Fruit fly (Drosophila melanogaster) whole organism, embryonic: ENCODE results near the gene Shc.

Experiments
- Bdp1 ChIP-seq: fragments of 200-800 bp; sonication (Bioruptor generic); optimal IDR thresholded peaks from 3 replicates; lab custom pipeline; 2016; ENCODE audit warnings: missing biosample characterization, missing genetic modification characterization
- BtbVII ChIP-seq: fragments of 200-800 bp; sonication (Bioruptor generic); optimal IDR thresholded peaks from 3 replicates; lab custom pipeline; 2017; ENCODE audit warnings: missing biosample characterization, mild to moderate bottlenecking, missing genetic modification characterization
- CG11085 ChIP-seq: fragments of 200-800 bp; sonication (Bioruptor generic); IDR thresholded peaks from 2 replicates; pipeline ENCODE4 v1.3.6; 2022; ENCODE audit warnings: missing biosample characterization, missing genetic modification characterization
- CG11504 ChIP-seq: fragments of 200-800 bp; sonication (Bioruptor generic); optimal IDR thresholded peaks from 3 replicates; lab custom pipeline; 2019; ENCODE audit warnings: missing biosample characterization, mild to moderate bottlenecking, missing genetic modification characterization, moderate library complexity
- CG12104 ChIP-seq: fragments of 200-800 bp; sonication (Bioruptor generic); optimal IDR thresholded peaks from 3 replicates; lab custom pipeline; 2016; ENCODE audit warnings: missing biosample characterization, missing genetic modification characterization
- CG12155 ChIP-seq: fragments of 200-800 bp; sonication (Bioruptor generic); optimal IDR thresholded peaks from 3 replicates; lab custom pipeline; 2016; ENCODE audit warnings: missing biosample characterization, missing genetic modification characterization
- CG18011 ChIP-seq: fragments of 200-800 bp; sonication (Bioruptor generic); optimal IDR thresholded peaks from 2 replicates; lab custom pipeline; 2017; ENCODE audit warnings: missing biosample characterization, missing genetic modification characterization, mild to moderate bottlenecking, moderate library complexity, missing genotype
- CG2120 ChIP-seq: fragments of 200-800 bp; sonication (Bioruptor generic); optimal IDR thresholded peaks from 3 replicates; lab custom pipeline; 2016; ENCODE audit warnings: missing biosample characterization, missing genetic modification characterization
- CG2678 ChIP-seq: fragments of 200-800 bp; sonication (Bioruptor generic); optimal IDR thresholded peaks from 3 replicates; lab custom pipeline; 2019; ENCODE audit warnings: missing biosample characterization, mild to moderate bottlenecking, missing genetic modification characterization, moderate library complexity
- CG3281 ChIP-seq: fragments of 200-800 bp; sonication (Bioruptor generic); optimal IDR thresholded peaks from 3 replicates; lab custom pipeline; 2017; ENCODE audit warnings: missing biosample characterization, mild to moderate bottlenecking, missing genetic modification characterization
- CG34224 ChIP-seq: fragments of 200-800 bp; sonication (Bioruptor generic); IDR thresholded peaks from 3 replicates; pipeline ENCODE4 v1.3.6; 2022; ENCODE audit warnings: missing biosample characterization, missing genetic modification characterization; ENCODE audit not compliant: partially characterized antibody
- CG3838 ChIP-seq: fragments of 200-800 bp; sonication (Bioruptor generic); optimal IDR thresholded peaks from 3 replicates; lab custom pipeline; 2016; ENCODE audit warnings: missing biosample characterization, missing genetic modification characterization
- CG4617 ChIP-seq: fragments of 200-800 bp; sonication (Bioruptor generic); optimal IDR thresholded peaks from 3 replicates; lab custom pipeline; 2016; ENCODE audit warnings: missing biosample characterization, missing genetic modification characterization, borderline replicate concordance
- CG4820 ChIP-seq: fragments of 200-800 bp; sonication (Bioruptor generic); optimal IDR thresholded peaks from 3 replicates; lab custom pipeline; 2016; ENCODE audit warnings: missing biosample characterization, missing genetic modification characterization
- CG7357 ChIP-seq: fragments of 200-800 bp; sonication (Bioruptor generic); IDR thresholded peaks from 3 replicates; pipeline ENCODE4 v1.3.6; 2022; ENCODE audit warnings: missing biosample characterization, missing genetic modification characterization
- CG7839 ChIP-seq: fragments of 200-800 bp; sonication (Bioruptor generic); optimal IDR thresholded peaks from 3 replicates; lab custom pipeline; 2018; ENCODE audit warnings: missing biosample characterization, mild to moderate bottlenecking, missing genetic modification characterization, moderate library complexity
- CG7928 ChIP-seq: fragments of 200-800 bp; sonication (Bioruptor generic); optimal IDR thresholded peaks from 2 replicates; lab custom pipeline; 2017; ENCODE audit warnings: missing biosample characterization, mild to moderate bottlenecking, missing genetic modification characterization
- CG9727 ChIP-seq: fragments of 200-800 bp; sonication (Bioruptor generic); optimal IDR thresholded peaks from 3 replicates; lab custom pipeline; 2017; ENCODE audit warnings: missing biosample characterization, mild to moderate bottlenecking, missing genetic modification characterization
- CG9932 ChIP-seq: fragments of 200-800 bp; sonication (Bioruptor generic); IDR thresholded peaks from 2 replicates; pipeline ENCODE4 v1.3.6; 2022; ENCODE audit warnings: missing biosample characterization, missing genetic modification characterization
- CkIIα-i1 ChIP-seq: fragments of 200-800 bp; sonication (Bioruptor generic); IDR thresholded peaks from 2 replicates; pipeline ENCODE4 v1.3.6; 2022; ENCODE audit warnings: missing biosample characterization, missing genetic modification characterization
- Dek ChIP-seq: fragments of 200-800 bp; sonication (Bioruptor generic); optimal IDR thresholded peaks from 3 replicates; lab custom pipeline; 2019; ENCODE audit warnings: missing biosample characterization, mild to moderate bottlenecking, missing genetic modification characterization, moderate library complexity
- Ets65A ChIP-seq: fragments of 200-800 bp; sonication (Bioruptor generic); peaks from one replicate; lab custom pipeline; 2016; ENCODE audit warnings: missing biosample characterization, missing genetic modification characterization
- HmgD ChIP-seq: fragments of 200-800 bp; sonication (Bioruptor generic); optimal IDR thresholded peaks from 3 replicates; lab custom pipeline; 2016; ENCODE audit warnings: missing biosample characterization, missing genetic modification characterization
- Mes4 ChIP-seq: fragments of 200-800 bp; sonication (Bioruptor generic); optimal IDR thresholded peaks from 2 replicates; lab custom pipeline; 2016; ENCODE audit warnings: missing biosample characterization, missing genetic modification characterization
- Rfx ChIP-seq: fragments of 200-800 bp; sonication (Bioruptor generic); IDR thresholded peaks from 2 replicates; pipeline ENCODE4 v1.3.6; 2022; ENCODE audit warnings: missing biosample characterization, missing genetic modification characterization
- Side ChIP-seq: fragments of 200-800 bp; sonication (Bioruptor generic); optimal IDR thresholded peaks from 2 replicates; lab custom pipeline; 2016; ENCODE audit warnings: missing biosample characterization, missing genetic modification characterization
- Sox100B ChIP-seq: fragments of 200-800 bp; sonication (Bioruptor generic); optimal IDR thresholded peaks from 3 replicates; lab custom pipeline; 2018; ENCODE audit warnings: missing biosample characterization, mild to moderate bottlenecking, missing genetic modification characterization
- Spps ChIP-seq: fragments of 200-800 bp; sonication (Bioruptor generic); optimal IDR thresholded peaks from 2 replicates; lab custom pipeline; 2018; ENCODE audit warnings: missing biosample characterization, mild to moderate bottlenecking, missing genetic modification characterization
- aop ChIP-seq: fragments of 200-800 bp; sonication (Bioruptor generic); IDR thresholded peaks from 2 replicates; pipeline ENCODE4 v1.3.6; 2022; ENCODE audit warnings: missing biosample characterization, missing genetic modification characterization
- cad ChIP-seq: fragments of >200 bp; optimal IDR thresholded peaks from 2 replicates; lab custom pipeline; 2017; ENCODE audit warnings: missing biosample characterization, missing genetic modification characterization
- disco-r ChIP-seq: fragments of 200-800 bp; sonication (Bioruptor generic); optimal IDR thresholded peaks from 2 replicates; lab custom pipeline; 2016; ENCODE audit warnings: missing biosample characterization, missing genetic modification characterization
- fd3F ChIP-seq: fragments of 200-800 bp; sonication (Bioruptor generic); optimal IDR thresholded peaks from 2 replicates; lab custom pipeline; 2018; ENCODE audit warnings: missing biosample characterization, mild to moderate bottlenecking, missing genetic modification characterization, moderate library complexity
- gt ChIP-seq: fragments of 200-800 bp; sonication (Bioruptor generic); IDR thresholded peaks from 2 replicates; pipeline ENCODE4 v1.3.6; 2022; ENCODE audit warnings: missing biosample characterization, missing genetic modification characterization
- hb ChIP-seq: fragments of 200-800 bp; sonication (Bioruptor generic); IDR thresholded peaks from 3 replicates; pipeline ENCODE4 v1.3.6; 2022; ENCODE audit warnings: missing biosample characterization, missing genetic modification characterization; ENCODE audit not compliant: partially characterized antibody
- hkb ChIP-seq, 2 experiments: fragments of 200-800 bp in 1 of 2; fragments of >200 bp in 1 of 2; sonication (Bioruptor generic) in 1 of 2; IDR thresholded peaks in 1 of 2; optimal IDR thresholded peaks in 1 of 2; 2 replicates each; pipeline versions ENCODE4 v1.3.6 to Lab custom; 2017 to 2022; ENCODE audit warnings: missing biosample characterization in 1 of 2, missing genetic modification characterization in 1 of 2
- inv ChIP-seq: fragments of 200-800 bp; sonication (Bioruptor generic); IDR thresholded peaks from 2 replicates; pipeline ENCODE4 v1.3.6; 2022; ENCODE audit warnings: missing biosample characterization, missing genetic modification characterization; ENCODE audit not compliant: partially characterized antibody
- kah ChIP-seq: fragments of 200-800 bp; sonication (Bioruptor generic); optimal IDR thresholded peaks from 2 replicates; lab custom pipeline; 2018; ENCODE audit warnings: missing biosample characterization, mild to moderate bottlenecking, missing genetic modification characterization
- knrl ChIP-seq: fragments of 200-800 bp; sonication (Bioruptor generic); IDR thresholded peaks from 3 replicates; pipeline ENCODE4 v1.3.6; 2022; ENCODE audit warnings: missing biosample characterization, missing genetic modification characterization; ENCODE audit not compliant: partially characterized antibody
- otp ChIP-seq: fragments of 200-800 bp; sonication (Bioruptor generic); IDR thresholded peaks from 3 replicates; pipeline ENCODE4, ENCODE4 v1.3.6; 2022; ENCODE audit warnings: missing biosample characterization, missing genetic modification characterization
- prd ChIP-seq, 3 experiments: fragments of >200 bp in 2 of 3; fragments of 200-800 bp in 1 of 3; sonication (Bioruptor generic) in 1 of 3; optimal IDR thresholded peaks in 2 of 3; IDR thresholded peaks in 1 of 3; 2 replicates in 2 of 3; 3 replicates in 1 of 3; pipeline versions ENCODE4 v1.3.6 to Lab custom; 2017 to 2022; ENCODE audit warnings: missing biosample characterization in 1 of 3, missing genetic modification characterization in 1 of 3
- pros ChIP-seq: fragments of 200-800 bp; sonication (Bioruptor generic); optimal IDR thresholded peaks from 3 replicates; lab custom pipeline; 2019; ENCODE audit warnings: missing biosample characterization, mild to moderate bottlenecking, missing genetic modification characterization, moderate library complexity
- sr ChIP-seq: fragments of 200-800 bp; sonication (Bioruptor generic); IDR thresholded peaks from 3 replicates; pipeline ENCODE4 v1.3.6; 2022; ENCODE audit warnings: missing biosample characterization, missing genetic modification characterization
- ssp ChIP-seq: fragments of 200-800 bp; sonication (Bioruptor generic); IDR thresholded peaks from 2 replicates; pipeline ENCODE4 v1.3.6; 2022; ENCODE audit warnings: missing biosample characterization, missing genetic modification characterization
- stc ChIP-seq: fragments of 200-800 bp; sonication (Bioruptor generic); IDR thresholded peaks from 2 replicates; pipeline ENCODE4 v1.3.6; 2022; ENCODE audit warnings: missing biosample characterization, missing genetic modification characterization
- tap ChIP-seq: fragments of 200-800 bp; optimal IDR thresholded peaks from 3 replicates; lab custom pipeline; 2019; ENCODE audit warnings: missing biosample characterization, mild to moderate bottlenecking, missing genetic modification characterization, moderate library complexity
- trh ChIP-seq: fragments of 200-800 bp; sonication (Bioruptor generic); optimal IDR thresholded peaks from 2 replicates; lab custom pipeline; 2016; ENCODE audit warnings: missing biosample characterization, missing genetic modification characterization
- wdn ChIP-seq: fragments of 200-800 bp; sonication (Bioruptor generic); IDR thresholded peaks from 2 replicates; pipeline ENCODE4 v1.3.6; 2022; ENCODE audit warnings: missing biosample characterization, missing genetic modification characterization
- wek ChIP-seq: fragments of 200-800 bp; sonication (Bioruptor generic); optimal IDR thresholded peaks from 3 replicates; lab custom pipeline; 2018; ENCODE audit warnings: missing biosample characterization, mild to moderate bottlenecking, missing genetic modification characterization, moderate library complexity
- yki ChIP-seq: fragments of >200 bp; optimal IDR thresholded peaks from 3 replicates; lab custom pipeline; 2018

The Shc gene

DNA sequence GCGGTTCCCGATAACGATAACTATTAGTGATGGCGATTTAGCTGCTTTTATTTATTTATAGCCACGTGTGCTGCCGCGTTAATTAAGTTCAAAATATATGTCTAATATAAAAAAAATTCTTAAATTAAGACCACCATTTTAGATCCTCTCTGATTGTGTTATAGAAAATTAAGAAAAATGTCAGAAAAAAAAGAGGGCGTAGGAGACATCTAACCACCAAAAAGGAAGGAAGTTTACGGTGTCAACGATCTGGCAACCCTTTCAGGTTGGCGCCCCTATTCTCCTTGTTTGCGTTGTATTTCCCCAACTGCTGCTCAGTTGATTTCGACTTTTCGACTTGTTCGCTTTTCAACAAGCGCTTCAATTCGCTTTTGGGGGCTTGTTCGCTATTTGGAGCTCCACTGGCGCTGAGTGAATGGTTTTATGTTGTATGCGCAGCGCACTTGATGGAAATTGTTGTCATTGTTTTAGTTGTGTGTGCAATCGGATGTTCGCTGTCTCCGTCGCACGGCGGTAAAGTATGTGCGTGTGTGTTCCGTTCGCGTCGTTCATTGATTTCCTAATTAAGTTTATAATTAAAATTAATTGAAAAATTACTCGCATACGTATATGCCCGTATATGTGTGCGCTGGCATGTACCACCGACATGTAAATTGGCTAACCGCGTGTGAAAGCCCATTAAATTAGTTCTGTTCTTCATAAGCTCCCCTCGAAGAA, 34.1 kb downstream of the Shc start, which contains the start of the genes CG3434 and CG44838 (continued):
- peak; percentile 68 for TF ChIP-seq Mes4
- TF ChIP-seq CG2120 (GFP tag; lab: Kevin White, UChicago), result peak; percentile 90
- peak; percentile 68 for TF ChIP-seq fd3F (GFP tag; lab: Kevin White, UChicago)
- peak; percentile 65 for TF ChIP-seq Side (GFP tag; lab: Kevin White, UChicago)
- 0 out of 3 replicates have a peak, but pooled peaks have one; percentile 18 for TF ChIP-seq knrl (GFP tag; lab: Robert Waterston, UW)
- peak; percentile 87 for TF ChIP-seq CG9932 (GFP tag; lab: Robert Waterston, UW)
- peak; percentile 81 for TF ChIP-seq CG4617 (GFP tag; lab: Kevin White, UChicago)
- peak; percentile 82 for TF ChIP-seq ssp (GFP tag; lab: Robert Waterston, UW)
- TF ChIP-seq CG34224, result 0 out of 3 replicates have a peak, but pooled peaks have one; percentile 34
- TF ChIP-seq prd (optimal IDR thresholded peaks at IDR 0.05; lab: Kevin White, UChicago), result no peak
- TF ChIP-seq prd (GFP tag; IDR thresholded peaks at IDR 0.05; lab: Robert Waterston, UW), result peak; percentile 86
- peak; percentile 78 for TF ChIP-seq stc (GFP tag; lab: Robert Waterston, UW)
- peak; percentile 86 for TF ChIP-seq CG9727 (GFP tag; lab: Kevin White, UChicago)
- TF ChIP-seq kah (GFP tag; lab: Kevin White, UChicago), result no peak
- TF ChIP-seq Spps, result peak; percentile 64
- no peak for TF ChIP-seq gt (GFP tag; lab: Robert Waterston, UW)
- TF ChIP-seq hb (GFP tag; lab: Robert Waterston, UW), result no peak
- TF ChIP-seq otp (GFP tag; lab: Robert Waterston, UW), result peak; percentile 72; the same call in 2 of the 3 replicates
- no peak for TF ChIP-seq aop
- TF ChIP-seq pros (GFP tag; lab: Kevin White, UChicago), result peak; percentile 17
- TF ChIP-seq disco-r (GFP tag; lab: Kevin White, UChicago), result no peak
- peak; percentile 36 for TF ChIP-seq tap
- TF ChIP-seq hkb (optimal IDR thresholded peaks at IDR 0.05; lab: Kevin White, UChicago), result no peak
- peak; percentile 80 for TF ChIP-seq hkb (GFP tag; IDR thresholded peaks at IDR 0.05; lab: Robert Waterston, UW)
- peak; percentile 82 for TF ChIP-seq CG7839 (tag; lab: Kevin White, UChicago)
- TF ChIP-seq CG18011, result peak; percentile 58
- peak; percentile 62; the same call in 1 of the 2 replicates for TF ChIP-seq CG11085 (GFP tag; lab: Robert Waterston, UW)
- peak; percentile 27 for TF ChIP-seq CG3838 (GFP tag; lab: Kevin White, UChicago)
- no peak for TF ChIP-seq yki (lab: Kevin White, UChicago)
- TF ChIP-seq Rfx, result peak; percentile 85
- TF ChIP-seq Bdp1 (GFP tag; lab: Kevin White, UChicago), result peak; percentile 77
- TF ChIP-seq CG12155 (GFP tag; lab: Kevin White, UChicago), result peak; percentile 86
- peak; percentile 79 for TF ChIP-seq CG11504 (tag; lab: Kevin White, UChicago)
- TF ChIP-seq CkIIα-i1, result no peak
- no peak for TF ChIP-seq sr (GFP tag; lab: Robert Waterston, UW)
- peak; percentile 58 for TF ChIP-seq CG7928 (GFP tag; lab: Kevin White, UChicago)
- peak; percentile 77 for TF ChIP-seq Dek (tag; lab: Kevin White, UChicago)
- peak; percentile 81 for TF ChIP-seq BtbVII (GFP tag; lab: Kevin White, UChicago)
- TF ChIP-seq CG3281 (GFP tag; lab: Kevin White, UChicago), result peak; percentile 79
- TF ChIP-seq inv (GFP tag; lab: Robert Waterston, UW), result no peak
- peak; percentile 15 for TF ChIP-seq cad (GFP tag; lab: Kevin White, UChicago)
- TF ChIP-seq Ets65A (GFP tag; lab: Kevin White, UChicago), result peak; percentile 96
- peak; percentile 15 for TF ChIP-seq trh (GFP tag; lab: Kevin White, UChicago)
- TF ChIP-seq CG4820 (GFP tag; lab: Kevin White, UChicago), result peak; percentile 74
- TF ChIP-seq CG12104 (GFP tag; lab: Kevin White, UChicago), result peak; percentile 54
- TF ChIP-seq wdn (GFP tag; lab: Robert Waterston, UW), result peak; percentile 40; the same call in 1 of the 2 replicates
- TF ChIP-seq HmgD (GFP tag; lab: Kevin White, UChicago), result peak; percentile 56
- no peak for TF ChIP-seq wek (GFP tag; lab: Kevin White, UChicago)
- peak; percentile 83 for TF ChIP-seq CG2678 (tag; lab: Kevin White, UChicago)
- peak; percentile 71 for TF ChIP-seq Sox100B
- TF ChIP-seq CG7357, result peak; percentile 44; the same call in 1 of the 3 replicates
